Worm (Caenorhabditis elegans): ENCODE measurements around the gene clic-1.

The clic-1 gene

ce11 chrV:7776029-7776628 lies 41.4 kb upstream of the clic-1 start, which contains the start of the genes rpl-39 and rps-30 (continued):
- no peak for TF ChIP-seq rpc-1 (optimal IDR thresholded peaks at IDR 0.05)
- no peak for TF ChIP-seq rpc-1 (tag; optimal IDR thresholded peaks at IDR 0.05)
- no peak for TF ChIP-seq dpl-1 (GFP tag; optimal IDR thresholded peaks at IDR 0.05)
- no peak for TF ChIP-seq unc-130 (GFP tag; optimal IDR thresholded peaks at IDR 0.05)
- no peak for TF ChIP-seq let-526 (GFP tag; IDR thresholded peaks at IDR 0.05)
- TF ChIP-seq T26A5.8 (tag; optimal IDR thresholded peaks at IDR 0.05), result no peak
- no peak for TF ChIP-seq lsy-27 (tag; optimal IDR thresholded peaks at IDR 0.05; ENCODE audit: borderline replicate concordance, insufficient read depth)
- no peak for TF ChIP-seq Y79H2A.3 (GFP tag; conservative IDR thresholded peaks at IDR 0.05)
- TF ChIP-seq D2030.7 (GFP tag; IDR thresholded peaks at IDR 0.05), result peak; percentile 74
- no peak for TF ChIP-seq F57A8.1 (GFP tag; optimal IDR thresholded peaks at IDR 0.05)
- peak; percentile 80 for TF ChIP-seq mcd-1 (GFP tag; IDR thresholded peaks at IDR 0.05)
- no peak for TF ChIP-seq ztf-3 (GFP tag; optimal IDR thresholded peaks at IDR 0.05)
- no peak for TF ChIP-seq cebp-2 (GFP tag; IDR thresholded peaks at IDR 0.05)
- peak; percentile 72 for TF ChIP-seq rcor-1 (GFP tag; IDR thresholded peaks at IDR 0.05)
- TF ChIP-seq tlf-1 (GFP tag; optimal IDR thresholded peaks at IDR 0.05), result peak; percentile 56
- TF ChIP-seq ccch-3 (GFP tag; optimal IDR thresholded peaks at IDR 0.05), result no peak
- TF ChIP-seq F33H1.4 (GFP tag; IDR thresholded peaks at IDR 0.05), result peak; percentile 96
- TF ChIP-seq Y95B8A.8 (GFP tag; IDR thresholded peaks at IDR 0.05), result no peak
- TF ChIP-seq nfyb-1 (GFP tag; IDR thresholded peaks at IDR 0.05), result no peak
- no peak for TF ChIP-seq mes-4 (tag; optimal IDR thresholded peaks at IDR 0.05)
- TF ChIP-seq F23B12.7 (tag; optimal IDR thresholded peaks at IDR 0.05; ENCODE audit: insufficient read depth), result peak; percentile 90
- no peak for TF ChIP-seq nfya-1 (tag; optimal IDR thresholded peaks at IDR 0.05; ENCODE audit: borderline replicate concordance, insufficient read depth)
- TF ChIP-seq atf-7 (tag; optimal IDR thresholded peaks at IDR 0.05), result no peak
- peak; percentile 46; the same call in 1 of the 2 replicates for TF ChIP-seq madf-6 (GFP tag; IDR thresholded peaks at IDR 0.05)
- TF ChIP-seq nhr-90 (tag; optimal IDR thresholded peaks at IDR 0.05), result no peak
- TF ChIP-seq xnd-1 (tag; optimal IDR thresholded peaks at IDR 0.05), result no peak
- TF ChIP-seq pha-4 (tag; optimal IDR thresholded peaks at IDR 0.05), result peak; percentile 29
- no peak for TF ChIP-seq aptf-2 (GFP tag; conservative IDR thresholded peaks at IDR 0.05)
- no peak for TF ChIP-seq egl-18 (GFP tag; IDR thresholded peaks at IDR 0.05)
- peak; percentile 62 for TF ChIP-seq nhr-80 (tag; optimal IDR thresholded peaks at IDR 0.05)
- peak; percentile 30 for TF ChIP-seq ztf-26 (tag; optimal IDR thresholded peaks at IDR 0.05)
- no peak for TF ChIP-seq F57C9.4 (tag; optimal IDR thresholded peaks at IDR 0.05)
- TF ChIP-seq lir-1 (GFP tag; conservative IDR thresholded peaks at IDR 0.05), result no peak
- TF ChIP-seq hmg-1.2 (GFP tag; IDR thresholded peaks at IDR 0.05), result peak; percentile 88
- TF ChIP-seq hlh-26 (GFP tag; conservative IDR thresholded peaks at IDR 0.05), result no peak
- peak; percentile 43 for TF ChIP-seq madf-10 (tag; optimal IDR thresholded peaks at IDR 0.05)
- TF ChIP-seq ztf-25 (GFP tag; IDR thresholded peaks at IDR 0.05), result no peak
- no peak for TF ChIP-seq ceh-58 (GFP tag; IDR thresholded peaks at IDR 0.05)
- peak; percentile 29 for TF ChIP-seq snpc-1.1 (tag; optimal IDR thresholded peaks at IDR 0.05; ENCODE audit: insufficient read depth)
- TF ChIP-seq mel-28 (tag; optimal IDR thresholded peaks at IDR 0.05; ENCODE audit: borderline replicate concordance), result no peak
- no peak for TF ChIP-seq F10E7.11 (tag; optimal IDR thresholded peaks at IDR 0.05)
- TF ChIP-seq B0336.3 (GFP tag; IDR thresholded peaks at IDR 0.05), result no peak
- TF ChIP-seq dox-1 (GFP tag; IDR thresholded peaks at IDR 0.05), result no peak; the same call in 1 of the 2 replicates
- TF ChIP-seq attf-3 (GFP tag; conservative IDR thresholded peaks at IDR 0.05), result 0 out of 2 replicates have a peak, but pooled peaks have one; percentile 27
- TF ChIP-seq hmg-20 (GFP tag; IDR thresholded peaks at IDR 0.05), result no peak
- TF ChIP-seq F22D6.2 (tag; optimal IDR thresholded peaks at IDR 0.05), result no peak
- peak; percentile 42 for TF ChIP-seq ceh-100 (GFP tag; IDR thresholded peaks at IDR 0.05)
- no peak for TF ChIP-seq him-1 (tag; optimal IDR thresholded peaks at IDR 0.05)
- TF ChIP-seq chd-7 (tag; optimal IDR thresholded peaks at IDR 0.05), result no peak
